Worm (Caenorhabditis elegans): ENCODE measurements around the gene clec-3.

DNA sequence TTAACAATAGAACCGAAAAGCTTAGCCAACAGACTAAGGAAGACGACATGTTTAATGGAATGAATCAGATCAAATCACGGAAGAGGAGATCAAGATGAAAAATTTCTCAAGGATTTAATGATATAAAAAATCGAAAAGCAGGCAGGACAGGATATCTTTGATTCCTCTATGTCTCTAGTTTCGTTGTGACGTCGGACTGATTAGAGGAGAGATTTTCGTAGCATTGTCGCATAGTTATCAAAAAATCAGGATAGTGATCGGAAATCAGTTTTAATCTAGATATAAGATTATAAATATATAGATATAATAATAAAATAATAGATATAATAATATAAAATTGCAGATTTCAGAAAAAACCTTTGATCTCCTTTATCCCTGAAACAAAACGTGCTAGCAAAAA, 23.7 kb upstream of the clec-3 start, which contains the start of gene B0454.8:
- no peak for TF ChIP-seq cnd-1 (tag; optimal IDR thresholded peaks at IDR 0.05)
- TF ChIP-seq ztf-11 (tag; optimal IDR thresholded peaks at IDR 0.05), result no peak
- TF ChIP-seq pha-4 (tag; optimal IDR thresholded peaks at IDR 0.05), result no peak
- no peak for TF ChIP-seq unc-62 (GFP tag; optimal IDR thresholded peaks at IDR 0.05)
- TF ChIP-seq elt-1 (tag; optimal IDR thresholded peaks at IDR 0.05; ENCODE audit: borderline replicate concordance, insufficient read depth), result no peak
- no peak for TF ChIP-seq elt-3 (tag; optimal IDR thresholded peaks at IDR 0.05)

Measured in whole organism, mixed stage, embryonic.